Worm (Caenorhabditis elegans) whole organism, L4 larva: ENCODE measurements around the gene ttr-38.
"Not testable (repeated sequence)": the region's sequence is repeated elsewhere in the genome, so short reads cannot be mapped to it uniquely, and the experiment has no call there.

Experiments used
- F26F4.8 ChIP-seq: fragments of 200-800 bp; sonication (Bioruptor generic); conservative IDR thresholded peaks from 2 replicates; pipeline ENCODE4 v1.3.6; 2022; ENCODE audit warnings: missing genetic modification characterization, missing compliant biosample characterization
- Y48G9A.11 ChIP-seq: fragments of 200-800 bp; sonication (Bioruptor generic); IDR thresholded peaks from 2 replicates; pipeline ENCODE4 v1.3.6; 2022; ENCODE audit warnings: missing genetic modification reagents, missing genetic modification characterization, missing compliant biosample characterization
- Y5F2A.4 ChIP-seq: fragments of 200-800 bp; sonication (Bioruptor generic); optimal IDR thresholded peaks from 2 replicates; lab custom pipeline; 2018; ENCODE audit warnings: mild to moderate bottlenecking, missing genetic modification characterization, missing compliant biosample characterization
- ama-1 ChIP-seq: fragments of 150-350 bp; optimal IDR thresholded peaks from 2 replicates; lab custom pipeline; 2014; ENCODE audit warnings: inconsistent platforms, mixed read lengths
- ceh-20 ChIP-seq: fragments of 200-800 bp; sonication (Bioruptor generic); IDR thresholded peaks from 2 replicates; pipeline ENCODE4 v1.3.6; 2022; ENCODE audit warnings: missing genetic modification reagents, missing genetic modification characterization, missing compliant biosample characterization
- ceh-62 ChIP-seq: sonication (generic microtip); optimal IDR thresholded peaks from 2 replicates; lab custom pipeline; 2017; ENCODE audit warnings: missing biosample characterization, missing genetic modification characterization
- ces-1 ChIP-seq: fragments of 150-350 bp; sonication (generic microtip); optimal IDR thresholded peaks from 4 replicates; lab custom pipeline; 2014; ENCODE audit warnings: missing biosample characterization, missing genetic modification reagents, missing genetic modification characterization
- ctbp-1 ChIP-seq: fragments of 200-800 bp; sonication (Bioruptor generic); IDR thresholded peaks from 2 replicates; pipeline ENCODE4 v1.3.6; 2022; ENCODE audit warnings: missing genetic modification reagents, missing genetic modification characterization, missing compliant biosample characterization
- daf-19 ChIP-seq: fragments of 200-800 bp; sonication (Bioruptor generic); conservative IDR thresholded peaks from 2 replicates; pipeline ENCODE4 v1.3.6; 2022; ENCODE audit warnings: missing genetic modification characterization, missing compliant biosample characterization
- dmd-8 ChIP-seq: fragments of 200-800 bp; sonication (Bioruptor generic); IDR thresholded peaks from 2 replicates; pipeline ENCODE4 v1.3.6; 2022; ENCODE audit warnings: missing genetic modification characterization, missing compliant biosample characterization
- gei-8 ChIP-seq: fragments of 200-800 bp; sonication (Bioruptor generic); optimal IDR thresholded peaks from 2 replicates; lab custom pipeline; 2018; ENCODE audit warnings: mild to moderate bottlenecking, missing genetic modification characterization, missing compliant biosample characterization
- hlh-11 ChIP-seq: fragments of 200-800 bp; sonication (Bioruptor generic); optimal IDR thresholded peaks from 2 replicates; lab custom pipeline; 2018; ENCODE audit warnings: mild to moderate bottlenecking, missing genetic modification characterization, missing compliant biosample characterization
- jun-1 ChIP-seq: fragments of 150-350 bp; optimal IDR thresholded peaks from 2 replicates; lab custom pipeline; 2014; ENCODE audit warnings: missing biosample characterization, missing genetic modification reagents, missing genetic modification characterization
- lin-1 ChIP-seq: fragments of 200-800 bp; sonication (Bioruptor generic); IDR thresholded peaks from 2 replicates; pipeline ENCODE4 v1.3.6; 2022; ENCODE audit warnings: missing genetic modification reagents, missing genetic modification characterization, missing compliant biosample characterization
- lin-29 ChIP-seq: fragments of 200-800 bp; sonication (Bioruptor generic); IDR thresholded peaks from 2 replicates; pipeline ENCODE4 v1.3.6; 2022; ENCODE audit warnings: missing genetic modification reagents, missing genetic modification characterization, missing compliant biosample characterization
- madf-5 ChIP-seq, 2 experiments: fragments of 200-800 bp; sonication (Bioruptor generic); IDR thresholded peaks; 2 replicates each; pipeline ENCODE4 v1.3.6; 2022; ENCODE audit warnings: missing compliant biosample characterization in 2 of 2, missing genetic modification characterization in 2 of 2
- mdt-29 ChIP-seq: fragments of 200-800 bp; sonication (Bioruptor generic); IDR thresholded peaks from 2 replicates; pipeline ENCODE4 v1.3.6; 2022; ENCODE audit warnings: missing genetic modification reagents, missing genetic modification characterization, missing compliant biosample characterization
- nhr-11 ChIP-seq: fragments of 150-350 bp; optimal IDR thresholded peaks from 2 replicates; lab custom pipeline; 2014; ENCODE audit warnings: missing biosample characterization, missing genetic modification characterization
- nhr-111 ChIP-seq: fragments of 200-800 bp; sonication (Bioruptor generic); optimal IDR thresholded peaks from 2 replicates; lab custom pipeline; 2018; ENCODE audit warnings: mild to moderate bottlenecking, missing genetic modification characterization, missing compliant biosample characterization
- nhr-41 ChIP-seq: fragments of 200-800 bp; sonication (Bioruptor generic); IDR thresholded peaks from 2 replicates; pipeline ENCODE4 v1.3.6; 2022; ENCODE audit warnings: missing genetic modification reagents, missing genetic modification characterization, missing compliant biosample characterization
- nhr-42 ChIP-seq: fragments of 200-800 bp; sonication (Bioruptor generic); IDR thresholded peaks from 2 replicates; pipeline ENCODE4 v1.3.6; 2022; ENCODE audit warnings: missing genetic modification characterization, missing compliant biosample characterization
- nhr-77 ChIP-seq: fragments of 150-350 bp; optimal IDR thresholded peaks from 2 replicates; lab custom pipeline; 2014; ENCODE audit warnings: missing biosample characterization, missing genetic modification characterization
- pha-4 ChIP-seq, 2 experiments: fragments of 150-350 bp in 1 of 2; fragments of 200-800 bp in 1 of 2; sonication (Bioruptor generic) in 1 of 2; IDR thresholded peaks in 1 of 2; optimal IDR thresholded peaks in 1 of 2; 2 replicates each; pipeline versions ENCODE4 v1.3.6 to Lab custom; 2014 to 2022; ENCODE audit warnings: missing genetic modification characterization in 2 of 2, missing genetic modification reagents in 2 of 2, missing biosample characterization in 1 of 2, missing compliant biosample characterization in 1 of 2
- saeg-2 ChIP-seq: fragments of 200-800 bp; sonication (Bioruptor generic); IDR thresholded peaks from 2 replicates; pipeline ENCODE4 v1.3.6; 2022; ENCODE audit warnings: missing genetic modification reagents, missing genetic modification characterization, missing compliant biosample characterization
- sdz-12 ChIP-seq: fragments of 200-800 bp; sonication (Bioruptor generic); optimal IDR thresholded peaks from 2 replicates; lab custom pipeline; 2018; ENCODE audit warnings: mild to moderate bottlenecking, missing genetic modification characterization, missing compliant biosample characterization
- skn-1 ChIP-seq: fragments of 150-350 bp; optimal IDR thresholded peaks from 2 replicates; lab custom pipeline; 2014; ENCODE audit warnings: missing biosample characterization, missing genetic modification characterization
- snpc-1.2 ChIP-seq: fragments of 200-800 bp; sonication (Bioruptor generic); IDR thresholded peaks from 2 replicates; pipeline ENCODE4 v1.3.6; 2022; ENCODE audit warnings: missing genetic modification reagents, missing genetic modification characterization, missing compliant biosample characterization
- spr-1 ChIP-seq: sonication (generic microtip); optimal IDR thresholded peaks from 2 replicates; lab custom pipeline; 2016; ENCODE audit warnings: mild to moderate bottlenecking, missing genetic modification characterization, missing compliant biosample characterization
- tag-97 ChIP-seq: fragments of 200-800 bp; sonication (Bioruptor generic); IDR thresholded peaks from 2 replicates; pipeline ENCODE4 v1.3.6; 2022; ENCODE audit warnings: missing genetic modification characterization, missing compliant biosample characterization
- unc-39 ChIP-seq: sonication (generic microtip); optimal IDR thresholded peaks from 2 replicates; lab custom pipeline; 2017; ENCODE audit warnings: missing biosample characterization, missing genetic modification characterization
- unc-62 ChIP-seq, 3 experiments: fragments of 150-350 bp in 1 of 3; sonication (generic microtip); optimal IDR thresholded peaks in 2 of 3; peaks in 1 of 3; 1 replicate in 1 of 3; 2 replicates in 2 of 3; lab custom pipeline; 2014 to 2017; ENCODE audit warnings: missing biosample characterization in 3 of 3, missing genetic modification characterization in 3 of 3, missing genetic modification reagents in 3 of 3, missing genotype in 1 of 3

ttr-38 gene

ce11 chrX:9337832-9338231, 23.5 kb upstream of the ttr-38 start (continued):
- no peak for TF ChIP-seq sdz-12 (GFP tag; lab: Kevin White, UChicago)
- TF ChIP-seq ama-1 (lab: Kevin White, UChicago): no peak
- peak in 1 of 2 experiments; percentile 73 for TF ChIP-seq unc-62 (GFP tag; optimal IDR thresholded peaks at IDR 0.05 in 1 of 2; lab: Kevin White, UChicago)
- no peak for TF ChIP-seq unc-62 (tag; optimal IDR thresholded peaks at IDR 0.05; lab: Kevin White, UChicago)
- TF ChIP-seq tag-97 (GFP tag; lab: Robert Waterston, UW): no peak
- TF ChIP-seq dmd-8 (GFP tag; lab: Robert Waterston, UW): no peak
- no peak for TF ChIP-seq hlh-11
- TF ChIP-seq nhr-42 (GFP tag; lab: Robert Waterston, UW): peak; percentile 77; the same call in 1 of the 2 replicates
- TF ChIP-seq Y5F2A.4 (GFP tag; lab: Kevin White, UChicago): no peak
- no peak for TF ChIP-seq ceh-62 (tag; lab: Kevin White, UChicago)
- TF ChIP-seq unc-39: no peak
- no peak for TF ChIP-seq skn-1 (tag; lab: Kevin White, UChicago)
- TF ChIP-seq gei-8 (GFP tag; lab: Kevin White, UChicago): no peak
- TF ChIP-seq madf-5 (GFP tag; IDR thresholded peaks at IDR 0.05; lab: Robert Waterston, UW): 0 out of 4 replicates have a peak, but pooled peaks of 1 of the 2 experiments have one; percentile 58
- TF ChIP-seq nhr-111 (GFP tag; lab: Kevin White, UChicago): no peak
- no peak for TF ChIP-seq daf-19 (GFP tag; lab: Robert Waterston, UW)
- no peak for TF ChIP-seq jun-1
- no peak; the same call in none of the 2 replicates for TF ChIP-seq ceh-20 (GFP tag; lab: Robert Waterston, UW)
- no peak for TF ChIP-seq Y48G9A.11
- TF ChIP-seq lin-29 (GFP tag; lab: Robert Waterston, UW): no peak
- TF ChIP-seq ctbp-1 (GFP tag; lab: Robert Waterston, UW): peak; percentile 84
- TF ChIP-seq mdt-29: no peak
- no peak for TF ChIP-seq spr-1 (tag; lab: Kevin White, UChicago)
- TF ChIP-seq ces-1 (GFP tag; lab: Kevin White, UChicago): no peak
- no peak for TF ChIP-seq nhr-11 (tag; lab: Kevin White, UChicago)
- TF ChIP-seq saeg-2: no peak

- TF ChIP-seq unc-62 (GFP tag; optimal IDR thresholded peaks at IDR 0.05 in 1 of 2; lab: Kevin White, UChicago) (peak in 1 of 2 experiments; percentile 75), unc-62 (tag; optimal IDR thresholded peaks at IDR 0.05; lab: Kevin White, UChicago) (no peak), spr-1 (tag; lab: Kevin White, UChicago) (no peak)
Observed at ce11 chrX:9336227-9336626, 21.9 kb upstream of the ttr-38 start.

ce11 chrX:9330721-9331212, 16.5 kb upstream of the ttr-38 start, which contains the start of gene T20B5.2:
Gene T20B5.2, plus strand, starts transcription at chrX:9331162.
- TF ChIP-seq nhr-77 (tag; lab: Kevin White, UChicago) (no peak), unc-62 (GFP tag; optimal IDR thresholded peaks at IDR 0.05 in 1 of 2; lab: Kevin White, UChicago) (peak in 1 of 2 experiments; percentile 65), unc-62 (tag; optimal IDR thresholded peaks at IDR 0.05; lab: Kevin White, UChicago) (no peak), F26F4.8 (GFP tag; lab: Robert Waterston, UW) (0 out of 2 replicates have a peak, but pooled peaks have one; percentile 21)

ce11 chrX:9325768-9326167, 11.5 kb upstream of the ttr-38 start:
- TF ChIP-seq snpc-1.2 (GFP tag; lab: Robert Waterston, UW): peak; percentile 84
- TF ChIP-seq nhr-41 (GFP tag; lab: Robert Waterston, UW): peak; percentile 32; the same call in 1 of the 2 replicates
- TF ChIP-seq dmd-8 (GFP tag; lab: Robert Waterston, UW): peak; percentile 75; the same call in 1 of the 2 replicates
- peak; percentile 62; the same call in 1 of the 2 replicates for TF ChIP-seq pha-4 (GFP tag; IDR thresholded peaks at IDR 0.05; lab: Robert Waterston, UW)
- not testable (repeated sequence) for TF ChIP-seq pha-4 (tag; optimal IDR thresholded peaks at IDR 0.05; lab: Kevin White, UChicago)
- TF ChIP-seq lin-1 (GFP tag; lab: Robert Waterston, UW): 0 out of 2 replicates have a peak, but pooled peaks have one; percentile 15
- TF ChIP-seq Y48G9A.11: peak; percentile 52; the same call in 1 of the 2 replicates
